Worm (Caenorhabditis elegans) whole organism, L2 larva: ENCODE results near the gene H34I24.1.

Experiments used
- ZK546.5 ChIP-seq: sonication (generic microtip); optimal IDR thresholded peaks from 2 replicates; lab custom pipeline; 2017; ENCODE audit warnings: missing biosample characterization, missing genetic modification characterization
- ama-1 ChIP-seq: fragments of 150-350 bp; optimal IDR thresholded peaks from 2 replicates; lab custom pipeline; 2018; ENCODE audit warnings: inconsistent platforms
- blmp-1 ChIP-seq: sonication (generic microtip); optimal IDR thresholded peaks from 2 replicates; lab custom pipeline; 2017; ENCODE audit warnings: missing genetic modification characterization, mild to moderate bottlenecking, missing compliant biosample characterization, antibody characterized with exemption, moderate library complexity; ENCODE audit not compliant: insufficient read depth
- ceh-82 ChIP-seq: fragments of 150-350 bp; optimal IDR thresholded peaks from 2 replicates; lab custom pipeline; 2014; ENCODE audit warnings: missing biosample characterization, missing genetic modification characterization
- dmd-4 ChIP-seq: sonication (generic microtip); optimal IDR thresholded peaks from 2 replicates; lab custom pipeline; 2017; ENCODE audit warnings: missing biosample characterization, missing genetic modification characterization
- egl-27 ChIP-seq: sonication (generic microtip); optimal IDR thresholded peaks from 3 replicates; lab custom pipeline; 2017; ENCODE audit warnings: missing biosample characterization, missing genetic modification reagents, missing genetic modification characterization
- fos-1 ChIP-seq: fragments of 150-350 bp; optimal IDR thresholded peaks from 2 replicates; lab custom pipeline; 2014; ENCODE audit warnings: missing biosample characterization, missing genetic modification characterization
- lin-13 ChIP-seq: fragments of 150-350 bp; optimal IDR thresholded peaks from 2 replicates; lab custom pipeline; 2014; ENCODE audit warnings: missing biosample characterization, missing genetic modification reagents, missing genetic modification characterization
- mab-5 ChIP-seq: fragments of 150-350 bp; optimal IDR thresholded peaks from 2 replicates; lab custom pipeline; 2014; ENCODE audit warnings: missing biosample characterization, missing genetic modification characterization
- mdl-1 ChIP-seq, 2 experiments: fragments of 150-350 bp in 1 of 2; sonication (generic microtip) in 1 of 2; optimal IDR thresholded peaks; 2 replicates each; lab custom pipeline; 2017; ENCODE audit warnings: missing biosample characterization in 2 of 2, missing genetic modification characterization in 2 of 2
- nhr-10 ChIP-seq: sonication (generic microtip); optimal IDR thresholded peaks from 2 replicates; lab custom pipeline; 2017; ENCODE audit warnings: missing biosample characterization, missing genetic modification characterization
- nhr-25 ChIP-seq: fragments of 150-350 bp; sonication (generic microtip); optimal IDR thresholded peaks from 3 replicates; lab custom pipeline; 2014; ENCODE audit warnings: missing biosample characterization, missing genetic modification characterization
- snpc-4 ChIP-seq: fragments of 150-350 bp; optimal IDR thresholded peaks from 2 replicates; lab custom pipeline; 2014; ENCODE audit warnings: missing biosample characterization, missing genetic modification characterization
- unc-62 ChIP-seq: fragments of 150-350 bp; optimal IDR thresholded peaks from 2 replicates; lab custom pipeline; 2014; ENCODE audit warnings: missing biosample characterization, missing genetic modification reagents, missing genetic modification characterization

DNA sequence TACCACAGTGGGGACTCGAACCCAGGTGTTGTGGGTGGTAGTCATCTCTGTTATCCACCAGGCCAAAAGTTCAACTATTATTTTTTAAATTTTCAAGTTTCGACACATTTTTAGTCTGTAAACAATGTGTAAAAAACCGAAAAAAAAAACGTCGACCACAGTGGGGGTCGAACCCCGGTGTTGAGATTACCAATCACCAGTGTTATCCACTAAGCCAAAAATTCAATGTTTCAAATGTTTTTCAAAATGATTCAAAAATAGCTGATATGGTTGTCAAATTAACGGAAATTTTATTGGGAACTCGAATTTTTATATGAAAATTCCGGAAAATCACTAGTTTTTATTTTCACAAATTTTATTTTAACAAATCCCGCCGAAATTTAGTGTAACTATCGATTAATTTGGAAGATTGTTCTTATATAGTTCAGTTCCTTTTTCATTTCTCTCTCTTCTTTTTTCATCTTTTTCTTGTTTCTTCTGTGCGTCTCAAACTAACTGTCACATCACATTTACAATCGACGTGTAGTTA, 26.3 kb downstream of the H34I24.1 start:
- TF ChIP-seq dmd-4 (tag; lab: Kevin White, UChicago): no peak
- no peak for TF ChIP-seq egl-27 (tag; lab: Kevin White, UChicago)
- TF ChIP-seq lin-13: no peak
- TF ChIP-seq mdl-1 (tag; optimal IDR thresholded peaks at IDR 0.05; lab: Kevin White, UChicago): no peak
- TF ChIP-seq mab-5 (tag; lab: Kevin White, UChicago): no peak
- peak; percentile 49 for TF ChIP-seq nhr-25
- no peak for TF ChIP-seq snpc-4 (tag; lab: Kevin White, UChicago)
- no peak for TF ChIP-seq unc-62 (GFP tag; lab: Kevin White, UChicago)
- no peak for TF ChIP-seq ceh-82 (tag; lab: Kevin White, UChicago)
- TF ChIP-seq ama-1: no peak
- peak; percentile 74 for TF ChIP-seq blmp-1 (tag; lab: Kevin White, UChicago)
- TF ChIP-seq fos-1: no peak
- TF ChIP-seq nhr-10 (tag; lab: Kevin White, UChicago): no peak
- TF ChIP-seq ZK546.5 (tag; lab: Kevin White, UChicago): no peak
